Worm (Caenorhabditis elegans): Measurements from ENCODE around the gene nas-28.

ce11 chrIII:6207881-6208280, 24.9 kb upstream of the nas-28 start, which contains the start of gene C23G10.2:
- TF ChIP-seq M03D4.4 (tag; optimal IDR thresholded peaks at IDR 0.05) = no peak
- no peak for TF ChIP-seq snpc-4 (tag; optimal IDR thresholded peaks at IDR 0.05)
- TF ChIP-seq ztf-11 (tag; optimal IDR thresholded peaks at IDR 0.05) = no peak
- TF ChIP-seq nhr-28 (tag; optimal IDR thresholded peaks at IDR 0.05) = no peak
- no peak for TF ChIP-seq elt-3 (tag; optimal IDR thresholded peaks at IDR 0.05)
- no peak for TF ChIP-seq nhr-12 (tag; optimal IDR thresholded peaks at IDR 0.05)
- TF ChIP-seq unc-62 (GFP tag; optimal IDR thresholded peaks at IDR 0.05) = no peak
- no peak for TF ChIP-seq mab-5 (tag; optimal IDR thresholded peaks at IDR 0.05)
- TF ChIP-seq unc-39 (tag; optimal IDR thresholded peaks at IDR 0.05) = no peak
- TF ChIP-seq unc-120 (tag; optimal IDR thresholded peaks at IDR 0.05; ENCODE audit: poor library complexity, severe bottlenecking) = no peak
- no peak for TF ChIP-seq ham-2 (GFP tag; optimal IDR thresholded peaks at IDR 0.05)
- no peak for TF ChIP-seq pha-4 (tag; optimal IDR thresholded peaks at IDR 0.05)
- no peak for TF ChIP-seq cnd-1 (tag; optimal IDR thresholded peaks at IDR 0.05)

Measured in whole organism, mixed stage, embryonic.